Worm (Caenorhabditis elegans) whole organism, L4 larva: Measurements from ENCODE around the gene ZK1098.3.

ENCODE experiments used
- Y75B8A.6 ChIP-seq: fragments of 200-800 bp; sonication (Bioruptor generic); IDR thresholded peaks from 2 replicates; pipeline ENCODE4 v1.3.6; 2022; ENCODE audit warnings: missing genetic modification reagents, missing genetic modification characterization, missing compliant biosample characterization
- ceh-82 ChIP-seq: sonication (generic microtip); optimal IDR thresholded peaks from 2 replicates; lab custom pipeline; 2017; ENCODE audit warnings: missing biosample characterization, missing genetic modification characterization
- ces-1 ChIP-seq: fragments of 150-350 bp; sonication (generic microtip); optimal IDR thresholded peaks from 4 replicates; lab custom pipeline; 2014; ENCODE audit warnings: missing biosample characterization, missing genetic modification reagents, missing genetic modification characterization
- daf-16 ChIP-seq, 3 experiments: sonication (generic microtip); optimal IDR thresholded peaks; 2 replicates each; lab custom pipeline; 2016 to 2017; ENCODE audit warnings: missing genetic modification characterization in 3 of 3, missing genetic modification reagents in 3 of 3, mild to moderate bottlenecking in 2 of 3, missing compliant biosample characterization in 2 of 3, missing biosample characterization in 1 of 3, moderate library complexity in 1 of 3
- fkh-10 ChIP-seq: fragments of 150-350 bp; optimal IDR thresholded peaks from 2 replicates; lab custom pipeline; 2014; ENCODE audit warnings: missing biosample characterization, missing genetic modification reagents, missing genetic modification characterization
- lsy-2 ChIP-seq, 2 experiments: fragments of 150-350 bp in 1 of 2; sonication (generic microtip) in 1 of 2; optimal IDR thresholded peaks; 2 replicates each; lab custom pipeline; 2014 to 2017; ENCODE audit warnings: missing biosample characterization in 2 of 2, missing genetic modification characterization in 2 of 2
- mep-1 ChIP-seq: fragments of 150-350 bp; sonication (generic microtip); optimal IDR thresholded peaks from 3 replicates; lab custom pipeline; 2014; ENCODE audit warnings: missing biosample characterization, missing genetic modification characterization
- nhr-11 ChIP-seq: fragments of 150-350 bp; optimal IDR thresholded peaks from 2 replicates; lab custom pipeline; 2014; ENCODE audit warnings: missing biosample characterization, missing genetic modification characterization
- nhr-237 ChIP-seq: sonication (generic microtip); optimal IDR thresholded peaks from 2 replicates; lab custom pipeline; 2017; ENCODE audit warnings: missing biosample characterization, missing genetic modification characterization
- nhr-28 ChIP-seq: fragments of 150-350 bp; optimal IDR thresholded peaks from 2 replicates; lab custom pipeline; 2014; ENCODE audit warnings: missing biosample characterization, missing genetic modification characterization
- skn-1 ChIP-seq: fragments of 150-350 bp; optimal IDR thresholded peaks from 2 replicates; lab custom pipeline; 2014; ENCODE audit warnings: missing biosample characterization, missing genetic modification characterization

ce11 chrIII:9568451-9568850 is 29.9 kb upstream of the ZK1098.3 start, which contains the start of gene C48B4.13:
- no peak for TF ChIP-seq ceh-82 (tag; lab: Kevin White, UChicago)
- TF ChIP-seq nhr-28 (tag; lab: Kevin White, UChicago): no peak
- no peak for TF ChIP-seq Y75B8A.6 (GFP tag; lab: Robert Waterston, UW)
- no peak for TF ChIP-seq nhr-237 (tag; lab: Kevin White, UChicago)
- TF ChIP-seq ces-1 (GFP tag; lab: Kevin White, UChicago): no peak
- no peak for TF ChIP-seq nhr-11
- TF ChIP-seq daf-16 (GFP tag; optimal IDR thresholded peaks at IDR 0.05; lab: Kevin White, UChicago): no peak
- TF ChIP-seq daf-16 (tag; optimal IDR thresholded peaks at IDR 0.05; lab: Kevin White, UChicago): no peak
- TF ChIP-seq mep-1 (tag; lab: Kevin White, UChicago): no peak
- no peak for TF ChIP-seq fkh-10 (GFP tag; lab: Kevin White, UChicago)
- TF ChIP-seq skn-1 (tag; lab: Kevin White, UChicago): no peak
- no peak for TF ChIP-seq lsy-2 (tag; optimal IDR thresholded peaks at IDR 0.05; lab: Kevin White, UChicago)
